Fruit fly (Drosophila melanogaster): ENCODE data around the gene Rpn5.

The Rpn5 gene

DNA sequence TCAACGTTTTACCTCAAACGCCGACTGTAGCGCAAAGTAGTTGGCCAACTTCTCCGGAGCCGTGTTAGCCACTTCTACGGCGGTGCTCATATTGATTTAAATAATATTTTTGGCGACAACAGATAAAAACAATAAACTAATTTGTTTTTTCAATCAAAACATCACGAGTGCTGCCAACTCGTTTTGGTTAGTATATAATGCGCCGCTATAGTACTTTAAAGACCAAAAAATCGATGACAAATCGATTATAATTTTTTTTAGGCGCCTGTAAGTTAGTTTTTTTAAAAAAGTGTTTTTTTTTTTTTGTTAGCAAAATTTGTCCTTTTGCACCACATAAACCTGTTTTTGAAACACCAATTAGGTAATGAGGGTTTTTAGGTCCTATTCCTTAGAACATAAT lies 31.9 kb downstream of the Rpn5 start, which contains the start of gene Hpr1 (continued):
- no peak for TF ChIP-seq Hand (GFP tag; optimal IDR thresholded peaks at IDR 0.05)
- no peak for TF ChIP-seq CG17568 (GFP tag; optimal IDR thresholded peaks at IDR 0.05)
- peak; percentile 53 for TF ChIP-seq sens (GFP tag)
- TF ChIP-seq CG12659 (GFP tag; optimal IDR thresholded peaks at IDR 0.05) = peak; percentile 0
- TF ChIP-seq Doc3 (GFP tag; IDR thresholded peaks at IDR 0.05; ENCODE audit: partially characterized antibody) = peak; percentile 23; the same call in 1 of the 3 replicates
- peak; percentile 89 for TF ChIP-seq Dp (GFP tag; optimal IDR thresholded peaks at IDR 0.05)
- no peak for TF ChIP-seq CG2202 (tag; optimal IDR thresholded peaks at IDR 0.05)
- TF ChIP-seq Ets97D (GFP tag; optimal IDR thresholded peaks at IDR 0.05) = peak; percentile 33
- TF ChIP-seq bbx (GFP tag; IDR thresholded peaks at IDR 0.05; ENCODE audit: partially characterized antibody) = peak; percentile 49; the same call in 1 of the 2 replicates
- TF ChIP-seq org-1 (GFP tag; optimal IDR thresholded peaks at IDR 0.05) = no peak
- no peak for TF ChIP-seq CG9876 (GFP tag; optimal IDR thresholded peaks at IDR 0.05)
- TF ChIP-seq vfl (GFP tag; optimal IDR thresholded peaks at IDR 0.05) = no peak
- no peak for TF ChIP-seq h (optimal IDR thresholded peaks at IDR 0.05)
- TF ChIP-seq CG17802 (tag; optimal IDR thresholded peaks at IDR 0.05) = no peak
- TF ChIP-seq pzg (GFP tag; optimal IDR thresholded peaks at IDR 0.05) = peak; percentile 54
- peak; percentile 93 for TF ChIP-seq E2f2 (GFP tag; IDR thresholded peaks at IDR 0.05)
- TF ChIP-seq CG7372 (GFP tag; IDR thresholded peaks at IDR 0.05) = no peak
- TF ChIP-seq CG31388 (GFP tag; optimal IDR thresholded peaks at IDR 0.05) = no peak
- TF ChIP-seq YL-1 (GFP tag; optimal IDR thresholded peaks at IDR 0.05) = peak; percentile 45
- TF ChIP-seq CG6791 (GFP tag; IDR thresholded peaks at IDR 0.05; ENCODE audit: partially characterized antibody) = peak; percentile 60; the same call in 2 of the 3 replicates
- no peak for TF ChIP-seq H2.0 (GFP tag; IDR thresholded peaks at IDR 0.05)
- TF ChIP-seq unc-4 (GFP tag; IDR thresholded peaks at IDR 0.05; ENCODE audit: partially characterized antibody) = peak; percentile 47; the same call in 1 of the 2 replicates
- peak; percentile 29; the same call in 1 of the 2 replicates for TF ChIP-seq Bgb (GFP tag; IDR thresholded peaks at IDR 0.05; ENCODE audit: partially characterized antibody)
- TF ChIP-seq CG17186 (GFP tag; optimal IDR thresholded peaks at IDR 0.05) = peak; percentile 84
- TF ChIP-seq CG11696 (GFP tag; IDR thresholded peaks at IDR 0.05) = no peak
- peak; percentile 81 for TF ChIP-seq MBD-R2 (GFP tag; IDR thresholded peaks at IDR 0.05)
- TF ChIP-seq Fer3 (tag; optimal IDR thresholded peaks at IDR 0.05) = no peak
- peak; percentile 36 for TF ChIP-seq MESR4 (GFP tag; optimal IDR thresholded peaks at IDR 0.05)
- no peak for TF ChIP-seq gro (GFP tag; optimal IDR thresholded peaks at IDR 0.05)
- no peak for TF ChIP-seq CG4424 (GFP tag; optimal IDR thresholded peaks at IDR 0.05)
- no peak for TF ChIP-seq run (tag; optimal IDR thresholded peaks at IDR 0.05)
- TF ChIP-seq CG15479 (GFP tag; optimal IDR thresholded peaks at IDR 0.05) = no peak
- TF ChIP-seq CG2712 (tag; optimal IDR thresholded peaks at IDR 0.05) = no peak
- peak; percentile 77 for TF ChIP-seq Dref (GFP tag; IDR thresholded peaks at IDR 0.05)
- no peak for TF ChIP-seq CG8089 (GFP tag; optimal IDR thresholded peaks at IDR 0.05)
- TF ChIP-seq gfzf (GFP tag; optimal IDR thresholded peaks at IDR 0.05) = peak; percentile 41
- TF ChIP-seq Hr3 (GFP tag; optimal IDR thresholded peaks at IDR 0.05) = no peak
- no peak for TF ChIP-seq trh (GFP tag; optimal IDR thresholded peaks at IDR 0.05)
- TF ChIP-seq trem (tag; optimal IDR thresholded peaks at IDR 0.05) = peak; percentile 99
- TF ChIP-seq CG32532 (GFP tag; IDR thresholded peaks at IDR 0.05) = no peak
- no peak for TF ChIP-seq Nf-YA (GFP tag; IDR thresholded peaks at IDR 0.05)
- no peak for TF ChIP-seq her (GFP tag; optimal IDR thresholded peaks at IDR 0.05)
- TF ChIP-seq E2f1 (GFP tag; IDR thresholded peaks at IDR 0.05) = no peak
- TF ChIP-seq rib (GFP tag; IDR thresholded peaks at IDR 0.05) = no peak
- TF ChIP-seq CG1603 (tag; optimal IDR thresholded peaks at IDR 0.05) = peak; percentile 36
- peak; percentile 42 for TF ChIP-seq Sry-δ (GFP tag; optimal IDR thresholded peaks at IDR 0.05)
- TF ChIP-seq az2 (GFP tag; optimal IDR thresholded peaks at IDR 0.05) = no peak
- TF ChIP-seq CG9609 (GFP tag; optimal IDR thresholded peaks at IDR 0.05) = no peak
- TF ChIP-seq stwl (tag; optimal IDR thresholded peaks at IDR 0.05) = peak; percentile 68
- TF ChIP-seq Dll (GFP tag; IDR thresholded peaks at IDR 0.05; ENCODE audit: partially characterized antibody) = peak; percentile 52; the same call in 1 of the 4 replicates
- TF ChIP-seq Scr (GFP tag; IDR thresholded peaks at IDR 0.05; ENCODE audit: partially characterized antibody) = peak; percentile 58

Measured in whole organism, embryonic.